Fruit fly (Drosophila melanogaster) Kc167 (cell line): ENCODE data around the gene CG17294.

Experiments
- Myc ChIP-seq: fragments of >200 bp; optimal IDR thresholded peaks from 2 replicates; lab custom pipeline; 2017; ENCODE audit warnings: missing external identifiers
- h ChIP-seq: fragments of >200 bp; optimal IDR thresholded peaks from 3 replicates; lab custom pipeline; 2018; ENCODE audit warnings: missing external identifiers
- insv ChIP-seq: fragments of >200 bp; optimal IDR thresholded peaks from 3 replicates; lab custom pipeline; 2018; ENCODE audit warnings: missing external identifiers
- psq ChIP-seq: fragments of >200 bp; optimal IDR thresholded peaks from 2 replicates; lab custom pipeline; 2017; ENCODE audit warnings: missing external identifiers
- ttk ChIP-seq: sonication (Bioruptor generic); optimal IDR thresholded peaks from 2 replicates; lab custom pipeline; 2017; ENCODE audit warnings: missing external identifiers

DNA sequence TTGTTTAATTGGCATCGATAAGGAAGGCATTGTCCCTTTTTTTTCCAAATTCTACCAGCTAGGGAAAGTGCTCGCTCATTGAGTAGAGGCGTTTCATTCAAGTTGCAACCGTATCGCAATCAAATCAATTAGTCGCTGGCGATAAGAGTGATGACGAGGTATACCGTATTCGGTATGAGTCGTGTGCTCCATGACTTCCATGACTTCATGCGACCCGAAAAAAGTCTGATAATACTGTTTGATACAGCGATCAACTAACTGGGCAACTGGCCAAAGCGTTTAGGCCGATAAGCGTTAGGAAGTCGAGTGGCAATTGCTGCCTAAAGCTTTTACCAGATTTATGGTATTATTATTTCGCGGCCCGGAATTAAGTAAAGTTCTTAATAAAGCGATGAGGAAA, 32.3 kb upstream of the CG17294 start:
- TF ChIP-seq psq (lab: Kevin White, UChicago) = no peak
- TF ChIP-seq ttk (lab: Kevin White, UChicago) = no peak
- no peak for TF ChIP-seq h (lab: Kevin White, UChicago)
- no peak for TF ChIP-seq insv (lab: Kevin White, UChicago)
- TF ChIP-seq Myc (lab: Kevin White, UChicago) = no peak
